Fruit fly (Drosophila melanogaster) Kc167 (cell line): ENCODE results near the gene Chd1.

Experiments
- Myc ChIP-seq: fragments of >200 bp; optimal IDR thresholded peaks from 2 replicates; lab custom pipeline; 2017; ENCODE audit warnings: missing external identifiers
- Sin3A ChIP-seq: fragments of >200 bp; optimal IDR thresholded peaks from 2 replicates; lab custom pipeline; 2018; ENCODE audit warnings: missing external identifiers
- h ChIP-seq: fragments of >200 bp; optimal IDR thresholded peaks from 3 replicates; lab custom pipeline; 2018; ENCODE audit warnings: missing external identifiers
- insv ChIP-seq: fragments of >200 bp; optimal IDR thresholded peaks from 3 replicates; lab custom pipeline; 2018; ENCODE audit warnings: missing external identifiers
- psq ChIP-seq: fragments of >200 bp; optimal IDR thresholded peaks from 2 replicates; lab custom pipeline; 2017; ENCODE audit warnings: missing external identifiers
- ttk ChIP-seq: sonication (Bioruptor generic); optimal IDR thresholded peaks from 2 replicates; lab custom pipeline; 2017; ENCODE audit warnings: missing external identifiers

The Chd1 gene

dm6 chr2L:2945438-2946220 is 41.9 kb downstream of the Chd1 start:
- TF ChIP-seq insv (lab: Kevin White, UChicago), result no peak
- no peak for TF ChIP-seq ttk (lab: Kevin White, UChicago)
- TF ChIP-seq psq (lab: Kevin White, UChicago), result no peak
- TF ChIP-seq h (lab: Kevin White, UChicago), result no peak
- no peak for TF ChIP-seq Sin3A (lab: Kevin White, UChicago)
- TF ChIP-seq Myc (lab: Kevin White, UChicago), result no peak

dm6 chr2L:2944509-2944908 is 43.0 kb downstream of the Chd1 start:
- TF ChIP-seq Myc (lab: Kevin White, UChicago), result no peak
- no peak for TF ChIP-seq psq (lab: Kevin White, UChicago)
- TF ChIP-seq ttk (lab: Kevin White, UChicago), result no peak
- no peak for TF ChIP-seq Sin3A (lab: Kevin White, UChicago)
- no peak for TF ChIP-seq insv (lab: Kevin White, UChicago)
- no peak for TF ChIP-seq h (lab: Kevin White, UChicago)

dm6 chr2L:2942639-2943038 is 44.9 kb downstream of the Chd1 start:
- TF ChIP-seq psq (lab: Kevin White, UChicago) (no peak), ttk (lab: Kevin White, UChicago) (no peak), h (lab: Kevin White, UChicago) (no peak)

- TF ChIP-seq psq (lab: Kevin White, UChicago) (no peak), insv (lab: Kevin White, UChicago) (no peak), h (lab: Kevin White, UChicago) (no peak), Sin3A (lab: Kevin White, UChicago) (no peak), ttk (lab: Kevin White, UChicago) (no peak), Myc (lab: Kevin White, UChicago) (no peak)
Measured at dm6 chr2L:2941353-2941752, 46.2 kb downstream of the Chd1 start.

dm6 chr2L:2939698-2940097 is 47.8 kb downstream of the Chd1 start:
- TF ChIP-seq ttk (lab: Kevin White, UChicago) (no peak), Sin3A (lab: Kevin White, UChicago) (no peak), psq (lab: Kevin White, UChicago) (no peak), insv (lab: Kevin White, UChicago) (no peak), h (lab: Kevin White, UChicago) (no peak), Myc (lab: Kevin White, UChicago) (no peak)

dm6 chr2L:2935704-2936103 is 51.8 kb downstream of the Chd1 start:
- TF ChIP-seq ttk (lab: Kevin White, UChicago) (no peak), h (lab: Kevin White, UChicago) (no peak), Myc (lab: Kevin White, UChicago) (no peak), psq (lab: Kevin White, UChicago) (no peak), insv (lab: Kevin White, UChicago) (no peak), Sin3A (lab: Kevin White, UChicago) (no peak)

- no peak for TF ChIP-seq Myc (lab: Kevin White, UChicago)
- no peak for TF ChIP-seq insv (lab: Kevin White, UChicago)
- TF ChIP-seq Sin3A (lab: Kevin White, UChicago), result no peak
- no peak for TF ChIP-seq psq (lab: Kevin White, UChicago)
- no peak for TF ChIP-seq h (lab: Kevin White, UChicago)
- no peak for TF ChIP-seq ttk (lab: Kevin White, UChicago)
Measured at dm6 chr2L:2931555-2932131, 55.9 kb downstream of the Chd1 start.

- TF ChIP-seq ttk (lab: Kevin White, UChicago) (no peak), insv (lab: Kevin White, UChicago) (no peak), psq (lab: Kevin White, UChicago) (no peak), h (lab: Kevin White, UChicago) (no peak), Myc (lab: Kevin White, UChicago) (no peak), Sin3A (lab: Kevin White, UChicago) (no peak)
Measured at dm6 chr2L:2930646-2931045, 56.9 kb downstream of the Chd1 start.
